Fruit fly (Drosophila melanogaster) whole organism, embryonic: ENCODE results near the gene EMC5.

Experiments used
- Antp ChIP-seq: fragments of 200-800 bp; sonication (Bioruptor generic); optimal IDR thresholded peaks from 3 replicates; lab custom pipeline; 2016; ENCODE audit warnings: missing biosample characterization, missing genetic modification characterization
- CG10431 ChIP-seq: fragments of 200-800 bp; sonication (Bioruptor generic); optimal IDR thresholded peaks from 3 replicates; lab custom pipeline; 2018; ENCODE audit warnings: missing biosample characterization, mild to moderate bottlenecking, missing genetic modification characterization
- CG10959 ChIP-seq: fragments of 200-800 bp; sonication (Bioruptor generic); IDR thresholded peaks from 2 replicates; pipeline ENCODE4 v1.3.6; 2022; ENCODE audit warnings: missing biosample characterization, missing genetic modification characterization
- CG11696 ChIP-seq: fragments of 200-800 bp; sonication (Bioruptor generic); IDR thresholded peaks from 2 replicates; pipeline ENCODE4 v1.3.6; 2022; ENCODE audit warnings: missing biosample characterization, missing genetic modification characterization
- CG11723 ChIP-seq: fragments of 200-800 bp; sonication (Bioruptor generic); optimal IDR thresholded peaks from 2 replicates; lab custom pipeline; 2017; ENCODE audit warnings: missing biosample characterization, mild to moderate bottlenecking, missing genetic modification characterization
- CG12071 ChIP-seq: fragments of 200-800 bp; sonication (Bioruptor generic); optimal IDR thresholded peaks from 3 replicates; lab custom pipeline; 2018; ENCODE audit warnings: missing biosample characterization, mild to moderate bottlenecking, missing genetic modification characterization
- CG12155 ChIP-seq: fragments of 200-800 bp; sonication (Bioruptor generic); optimal IDR thresholded peaks from 3 replicates; lab custom pipeline; 2016; ENCODE audit warnings: missing biosample characterization, missing genetic modification characterization
- CG12391 ChIP-seq: fragments of 200-800 bp; sonication (Bioruptor generic); optimal IDR thresholded peaks from 3 replicates; lab custom pipeline; 2018; ENCODE audit warnings: missing biosample characterization, mild to moderate bottlenecking, missing genetic modification characterization, moderate library complexity
- CG13296 ChIP-seq: fragments of 200-800 bp; sonication (Bioruptor generic); optimal IDR thresholded peaks from 3 replicates; lab custom pipeline; 2018; ENCODE audit warnings: missing biosample characterization, mild to moderate bottlenecking, missing genetic modification characterization
- CG13624 ChIP-seq: fragments of 200-800 bp; sonication (Bioruptor generic); optimal IDR thresholded peaks from 2 replicates; lab custom pipeline; 2016; ENCODE audit warnings: missing biosample characterization, missing genetic modification characterization
- CG13894 ChIP-seq: fragments of 200-800 bp; sonication (Bioruptor generic); optimal IDR thresholded peaks from 3 replicates; lab custom pipeline; 2018; ENCODE audit warnings: missing biosample characterization, mild to moderate bottlenecking, missing genetic modification characterization, moderate library complexity
- CG14441 ChIP-seq: fragments of 200-800 bp; sonication (Bioruptor generic); IDR thresholded peaks from 2 replicates; pipeline ENCODE4 v1.3.6; 2022; ENCODE audit warnings: missing biosample characterization, missing genetic modification characterization
- CG17359 ChIP-seq: fragments of 200-800 bp; sonication (Bioruptor generic); optimal IDR thresholded peaks from 3 replicates; lab custom pipeline; 2018; ENCODE audit warnings: missing biosample characterization, mild to moderate bottlenecking, missing genetic modification characterization, moderate library complexity
- CG18599 ChIP-seq: fragments of 200-800 bp; sonication (Bioruptor generic); optimal IDR thresholded peaks from 3 replicates; lab custom pipeline; 2017; ENCODE audit warnings: missing biosample characterization, missing genetic modification characterization, mild to moderate bottlenecking, moderate library complexity, missing genetic modification reagents
- CG2199 ChIP-seq: fragments of 200-800 bp; sonication (Bioruptor generic); IDR thresholded peaks from 3 replicates; pipeline ENCODE4 v1.3.6; 2022; ENCODE audit warnings: missing biosample characterization, missing genetic modification characterization
- CG2678 ChIP-seq: fragments of 200-800 bp; sonication (Bioruptor generic); optimal IDR thresholded peaks from 3 replicates; lab custom pipeline; 2019; ENCODE audit warnings: missing biosample characterization, mild to moderate bottlenecking, missing genetic modification characterization, moderate library complexity
- CG31388 ChIP-seq: fragments of 200-800 bp; sonication (Bioruptor generic); optimal IDR thresholded peaks from 2 replicates; lab custom pipeline; 2016; ENCODE audit warnings: missing biosample characterization, missing genetic modification characterization
- CG34376 ChIP-seq: fragments of 200-800 bp; sonication (Bioruptor generic); optimal IDR thresholded peaks from 2 replicates; lab custom pipeline; 2018; ENCODE audit warnings: missing biosample characterization, mild to moderate bottlenecking, missing genetic modification characterization
- CG6854 ChIP-seq: fragments of 200-800 bp; sonication (Bioruptor generic); optimal IDR thresholded peaks from 3 replicates; lab custom pipeline; 2017; ENCODE audit warnings: missing biosample characterization, mild to moderate bottlenecking, missing genetic modification characterization
- CG9215 ChIP-seq: fragments of 200-800 bp; sonication (Bioruptor generic); IDR thresholded peaks from 2 replicates; pipeline ENCODE4 v1.3.6; 2022; ENCODE audit warnings: missing biosample characterization, missing genetic modification characterization
- CG9932 ChIP-seq: fragments of 200-800 bp; sonication (Bioruptor generic); IDR thresholded peaks from 2 replicates; pipeline ENCODE4 v1.3.6; 2022; ENCODE audit warnings: missing biosample characterization, missing genetic modification characterization
- CHES-1-like ChIP-seq: fragments of 200-800 bp; sonication (Bioruptor generic); optimal IDR thresholded peaks from 2 replicates; lab custom pipeline; 2016; ENCODE audit warnings: missing biosample characterization, missing genetic modification characterization
- Doc2 ChIP-seq: fragments of 200-800 bp; sonication (Bioruptor generic); IDR thresholded peaks from 2 replicates; pipeline ENCODE4 v1.3.6; 2022; ENCODE audit warnings: missing biosample characterization, missing genetic modification characterization
- Fer1 ChIP-seq: fragments of 200-800 bp; sonication (Bioruptor generic); optimal IDR thresholded peaks from 2 replicates; lab custom pipeline; 2017; ENCODE audit warnings: missing biosample characterization, mild to moderate bottlenecking, missing genetic modification characterization
- Mrtf ChIP-seq: fragments of 200-800 bp; sonication (Bioruptor generic); IDR thresholded peaks from 3 replicates; pipeline ENCODE4 v1.3.6; 2022; ENCODE audit warnings: missing biosample characterization, missing genetic modification characterization
- Side ChIP-seq: fragments of 200-800 bp; sonication (Bioruptor generic); optimal IDR thresholded peaks from 2 replicates; lab custom pipeline; 2016; ENCODE audit warnings: missing biosample characterization, missing genetic modification characterization
- ab ChIP-seq: fragments of 200-800 bp; sonication (Bioruptor generic); optimal IDR thresholded peaks from 2 replicates; lab custom pipeline; 2016; ENCODE audit warnings: missing biosample characterization, missing genetic modification characterization
- ato ChIP-seq: fragments of 200-800 bp; sonication (Bioruptor generic); IDR thresholded peaks from 2 replicates; pipeline ENCODE4 v1.3.6; 2022; ENCODE audit warnings: missing biosample characterization, missing genetic modification characterization; ENCODE audit not compliant: partially characterized antibody
- dimm ChIP-seq: fragments of 200-800 bp; sonication (Bioruptor generic); IDR thresholded peaks from 2 replicates; pipeline ENCODE4 v1.3.6; 2022; ENCODE audit warnings: missing biosample characterization, missing genetic modification characterization
- dm ChIP-seq: fragments of 200-800 bp; sonication (Bioruptor generic); optimal IDR thresholded peaks from 3 replicates; lab custom pipeline; 2016; ENCODE audit warnings: missing biosample characterization, missing genetic modification characterization
- dmrt99B ChIP-seq: fragments of 200-800 bp; sonication (Bioruptor generic); optimal IDR thresholded peaks from 2 replicates; lab custom pipeline; 2018; ENCODE audit warnings: missing biosample characterization, mild to moderate bottlenecking, missing genetic modification characterization, moderate library complexity
- en ChIP-seq: fragments of 200-800 bp; sonication (Bioruptor generic); optimal IDR thresholded peaks from 2 replicates; lab custom pipeline; 2016; ENCODE audit warnings: missing biosample characterization, missing genetic modification characterization
- ewg ChIP-seq: fragments of 200-800 bp; sonication (Bioruptor generic); optimal IDR thresholded peaks from 3 replicates; lab custom pipeline; 2017; ENCODE audit warnings: mild to moderate bottlenecking, missing biosample characterization, missing genetic modification reagents, missing genetic modification characterization
- exex ChIP-seq: fragments of 200-800 bp; sonication (Bioruptor generic); optimal IDR thresholded peaks from 4 replicates; lab custom pipeline; 2018; ENCODE audit warnings: missing biosample characterization, mild to moderate bottlenecking, missing genetic modification characterization, moderate library complexity
- fu2 ChIP-seq: fragments of 200-800 bp; sonication (Bioruptor generic); optimal IDR thresholded peaks from 2 replicates; lab custom pipeline; 2016; ENCODE audit warnings: missing biosample characterization, missing genetic modification characterization
- gce ChIP-seq: fragments of 200-800 bp; sonication (Bioruptor generic); IDR thresholded peaks from 3 replicates; pipeline ENCODE4 v1.3.6; 2022; ENCODE audit warnings: missing biosample characterization, missing genetic modification characterization
- h ChIP-seq: fragments of >200 bp; optimal IDR thresholded peaks from 2 replicates; lab custom pipeline; 2017
- hb ChIP-seq: fragments of 200-800 bp; sonication (Bioruptor generic); IDR thresholded peaks from 3 replicates; pipeline ENCODE4 v1.3.6; 2022; ENCODE audit warnings: missing biosample characterization, missing genetic modification characterization; ENCODE audit not compliant: partially characterized antibody
- hkb ChIP-seq, 2 experiments: fragments of 200-800 bp in 1 of 2; fragments of >200 bp in 1 of 2; sonication (Bioruptor generic) in 1 of 2; IDR thresholded peaks in 1 of 2; optimal IDR thresholded peaks in 1 of 2; 2 replicates each; pipeline versions ENCODE4 v1.3.6 to Lab custom; 2017 to 2022; ENCODE audit warnings: missing biosample characterization in 1 of 2, missing genetic modification characterization in 1 of 2
- ken ChIP-seq: fragments of 200-800 bp; sonication (Bioruptor generic); IDR thresholded peaks from 3 replicates; pipeline ENCODE4 v1.3.6; 2022; ENCODE audit warnings: missing biosample characterization, missing genetic modification characterization
- mam ChIP-seq: fragments of 200-800 bp; sonication (Bioruptor generic); optimal IDR thresholded peaks from 3 replicates; lab custom pipeline; 2016; ENCODE audit warnings: missing biosample characterization, missing genetic modification characterization
- mirr ChIP-seq: fragments of 200-800 bp; sonication (Bioruptor generic); optimal IDR thresholded peaks from 3 replicates; lab custom pipeline; 2018; ENCODE audit warnings: missing biosample characterization, mild to moderate bottlenecking, missing genetic modification characterization

EMC5 gene

dm6 chr2L:18985201-18986124 lies 2.0 kb upstream of the EMC5 start (continued):
- TF ChIP-seq CG10431 (no peak), ato (GFP tag; lab: Robert Waterston, UW) (no peak), dmrt99B (tag; lab: Kevin White, UChicago) (no peak), gce (no peak), CG13894 (no peak), hkb (optimal IDR thresholded peaks at IDR 0.05; lab: Kevin White, UChicago) (no peak), hkb (GFP tag; IDR thresholded peaks at IDR 0.05; lab: Robert Waterston, UW) (0 out of 2 replicates have a peak, but pooled peaks have one; percentile 13), dm (GFP tag; lab: Kevin White, UChicago) (no peak), CG2199 (GFP tag; lab: Robert Waterston, UW) (peak; percentile 49; the same call in 1 of the 3 replicates), CG14441 (GFP tag; lab: Robert Waterston, UW) (no peak), Fer1 (no peak), CG10959 (GFP tag; lab: Robert Waterston, UW) (no peak), CG11696 (GFP tag; lab: Robert Waterston, UW) (no peak), CG13624 (GFP tag; lab: Kevin White, UChicago) (no peak), ewg (GFP tag; lab: Kevin White, UChicago) (no peak), CG12071 (GFP tag; lab: Kevin White, UChicago) (no peak), CG9932 (no peak), CG2678 (tag; lab: Kevin White, UChicago) (peak; percentile 16), ab (GFP tag; lab: Kevin White, UChicago) (no peak), mam (GFP tag; lab: Kevin White, UChicago) (no peak), CG13296 (GFP tag; lab: Kevin White, UChicago) (no peak), CG6854 (GFP tag; lab: Kevin White, UChicago) (no peak), fu2 (GFP tag; lab: Kevin White, UChicago) (no peak), CG31388 (GFP tag; lab: Kevin White, UChicago) (no peak), h (lab: Kevin White, UChicago) (no peak), CG18599 (GFP tag; lab: Kevin White, UChicago) (peak; percentile 28), CG12155 (GFP tag; lab: Kevin White, UChicago) (no peak), CG9215 (GFP tag; lab: Robert Waterston, UW) (no peak), hb (GFP tag; lab: Robert Waterston, UW) (no peak), CG11723 (GFP tag; lab: Kevin White, UChicago) (no peak), Doc2 (GFP tag; lab: Robert Waterston, UW) (no peak), CG34376 (GFP tag; lab: Kevin White, UChicago) (peak; percentile 39), CG12391 (tag; lab: Kevin White, UChicago) (no peak), ken (GFP tag; lab: Robert Waterston, UW) (0 out of 3 replicates have a peak, but pooled peaks have one; percentile 24), CHES-1-like (GFP tag; lab: Kevin White, UChicago) (no peak), Antp (GFP tag; lab: Kevin White, UChicago) (no peak), exex (tag; lab: Kevin White, UChicago) (peak; percentile 90), en (GFP tag; lab: Kevin White, UChicago) (no peak), Mrtf (GFP tag; lab: Robert Waterston, UW) (0 out of 3 replicates have a peak, but pooled peaks have one; percentile 15), CG17359 (tag; lab: Kevin White, UChicago) (no peak), mirr (peak; percentile 90), Side (GFP tag; lab: Kevin White, UChicago) (no peak), dimm (no peak)
